Worm (Caenorhabditis elegans) whole organism, early embryonic: ENCODE results near the gene M28.8.

Experiments used
- ama-1 ChIP-seq: fragments of 150-350 bp; optimal IDR thresholded peaks from 2 replicates; lab custom pipeline; 2014
- hmg-4 ChIP-seq: fragments of 200-800 bp; sonication (Bioruptor generic); optimal IDR thresholded peaks from 2 replicates; lab custom pipeline; 2018; ENCODE audit warnings: mild to moderate bottlenecking, missing genetic modification characterization, missing compliant biosample characterization
- hnd-1 ChIP-seq: sonication (generic microtip); optimal IDR thresholded peaks from 2 replicates; lab custom pipeline; 2016; ENCODE audit warnings: missing genetic modification characterization, missing compliant biosample characterization
- pes-1 ChIP-seq: fragments of 200-800 bp; sonication (Bioruptor generic); IDR thresholded peaks from 2 replicates; pipeline ENCODE4 v1.3.6; 2022; ENCODE audit warnings: missing genetic modification reagents, missing genetic modification characterization, missing compliant biosample characterization

DNA sequence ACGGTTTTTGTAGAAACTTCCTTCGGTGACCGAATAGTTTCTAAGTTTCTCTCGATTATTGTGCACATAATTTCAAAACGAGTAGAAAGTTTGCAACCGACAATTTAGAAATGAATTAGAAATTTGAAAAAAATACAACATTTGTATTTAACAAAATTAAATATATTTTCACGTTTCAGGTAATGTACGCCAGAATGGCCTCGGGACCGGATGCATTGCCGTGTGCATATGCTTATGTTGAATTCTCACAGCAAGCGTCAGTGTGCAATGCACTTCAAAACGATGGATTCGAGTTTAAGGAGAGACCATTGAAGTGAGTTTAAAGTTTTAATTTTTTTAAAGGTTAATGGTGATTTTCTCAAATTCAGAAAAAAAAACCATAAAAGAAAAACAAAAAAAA lies 32.8 kb downstream of the M28.8 start, which contains the start of gene marc-2:
- TF ChIP-seq hnd-1 (tag; lab: Kevin White, UChicago) (no peak), hmg-4 (GFP tag; lab: Kevin White, UChicago) (no peak), ama-1 (lab: Kevin White, UChicago) (no peak), pes-1 (GFP tag; lab: Robert Waterston, UW) (no peak)
